Worm (Caenorhabditis elegans): ENCODE data around the gene daf-18.

The daf-18 gene

DNA sequence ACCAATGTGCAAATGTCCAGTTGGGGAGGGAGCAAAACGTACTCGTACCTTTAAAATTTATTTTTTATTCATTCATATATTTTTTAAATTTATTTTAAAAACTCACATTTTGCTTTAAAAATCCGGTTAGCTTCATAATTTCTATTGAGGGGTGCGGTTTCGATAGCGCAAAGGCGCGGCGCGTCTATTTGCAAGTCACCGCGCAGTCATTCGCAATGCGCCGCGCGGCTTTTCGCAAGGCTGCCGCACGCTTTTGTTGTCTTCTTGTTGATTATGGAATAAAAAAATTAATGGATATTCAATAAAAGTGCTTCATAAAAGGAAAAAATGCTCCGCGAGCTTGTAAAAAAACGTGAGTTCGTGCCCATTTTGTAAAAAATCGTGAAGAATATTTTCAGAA is 34.7 kb downstream of the daf-18 start, which contains the start of the genes ears-2 and uncp-18 (continued):
- peak; percentile 79 to 83 for TF ChIP-seq rec-8 (tag; optimal IDR thresholded peaks at IDR 0.05)
- peak; percentile 34 for TF ChIP-seq hrde-1 (tag; optimal IDR thresholded peaks at IDR 0.05; ENCODE audit: borderline replicate concordance)
- no peak for TF ChIP-seq lsy-27 (tag; optimal IDR thresholded peaks at IDR 0.05; ENCODE audit: borderline replicate concordance, insufficient read depth)
- no peak for TF ChIP-seq unc-62 (GFP tag; optimal IDR thresholded peaks at IDR 0.05)
- peak; percentile 87 for TF ChIP-seq F23B12.7 (tag; optimal IDR thresholded peaks at IDR 0.05; ENCODE audit: insufficient read depth)
- TF ChIP-seq ceh-100 (GFP tag; IDR thresholded peaks at IDR 0.05) = peak; percentile 97
- TF ChIP-seq nfyb-1 (GFP tag; IDR thresholded peaks at IDR 0.05) = peak; percentile 90
- no peak for TF ChIP-seq attf-6 (GFP tag; IDR thresholded peaks at IDR 0.05)
- TF ChIP-seq F10E7.11 (tag; optimal IDR thresholded peaks at IDR 0.05) = peak; percentile 46
- TF ChIP-seq F57C9.4 (tag; optimal IDR thresholded peaks at IDR 0.05) = peak; percentile 31
- TF ChIP-seq K12H6.12 (tag; optimal IDR thresholded peaks at IDR 0.05) = peak; percentile 81
- TF ChIP-seq zim-3 (tag; optimal IDR thresholded peaks at IDR 0.05) = peak; percentile 79
- TF ChIP-seq nhr-90 (tag; optimal IDR thresholded peaks at IDR 0.05) = peak; percentile 68
- TF ChIP-seq fkh-3 (tag; optimal IDR thresholded peaks at IDR 0.05) = peak; percentile 5
- peak; percentile 97 for TF ChIP-seq C06A6.2 (GFP tag; conservative IDR thresholded peaks at IDR 0.05)
- peak; percentile 85 for TF ChIP-seq snpc-3.4 (tag; optimal IDR thresholded peaks at IDR 0.05)
- TF ChIP-seq mcd-1 (GFP tag; IDR thresholded peaks at IDR 0.05) = peak; percentile 89
- TF ChIP-seq B0019.2 (GFP tag; conservative IDR thresholded peaks at IDR 0.05) = peak; percentile 65; the same call in 1 of the 2 replicates
- peak; percentile 93 for TF ChIP-seq B0336.3 (GFP tag; IDR thresholded peaks at IDR 0.05)
- TF ChIP-seq hlh-12 (tag; optimal IDR thresholded peaks at IDR 0.05) = no peak
- peak; percentile 73 for TF ChIP-seq ekl-4 (GFP tag; IDR thresholded peaks at IDR 0.05)
- TF ChIP-seq athp-1 (tag; optimal IDR thresholded peaks at IDR 0.05) = peak; percentile 96
- TF ChIP-seq tlf-1 (GFP tag; optimal IDR thresholded peaks at IDR 0.05) = peak; percentile 87
- peak in 1 of 2 experiments; percentile 77 for TF ChIP-seq let-607 (tag; optimal IDR thresholded peaks at IDR 0.05)
- TF ChIP-seq ztf-3 (GFP tag; optimal IDR thresholded peaks at IDR 0.05) = no peak
- TF ChIP-seq rpc-1 (optimal IDR thresholded peaks at IDR 0.05) = peak; percentile 68
- peak; percentile 3 for TF ChIP-seq rpc-1 (tag; optimal IDR thresholded peaks at IDR 0.05)
- TF ChIP-seq nhr-80 (tag; optimal IDR thresholded peaks at IDR 0.05) = peak; percentile 75
- TF ChIP-seq B0035.1 (tag; optimal IDR thresholded peaks at IDR 0.05) = peak; percentile 50
- TF ChIP-seq ztf-18 (tag; optimal IDR thresholded peaks at IDR 0.05) = peak; percentile 63
- peak; percentile 89 for TF ChIP-seq egl-44 (GFP tag; IDR thresholded peaks at IDR 0.05)
- peak; percentile 46 for TF ChIP-seq dpl-1 (GFP tag; optimal IDR thresholded peaks at IDR 0.05)
- TF ChIP-seq hsf-1 (GFP tag; IDR thresholded peaks at IDR 0.05) = peak; percentile 65
- TF ChIP-seq nfya-2 (GFP tag; IDR thresholded peaks at IDR 0.05) = no peak
- peak; percentile 82 for TF ChIP-seq ceh-91 (GFP tag; IDR thresholded peaks at IDR 0.05)
- no peak for TF ChIP-seq lag-1 (GFP tag; IDR thresholded peaks at IDR 0.05)
- peak; percentile 22 for TF ChIP-seq B0261.1 (tag; optimal IDR thresholded peaks at IDR 0.05)
- peak; percentile 28 for TF ChIP-seq ztf-22 (GFP tag; optimal IDR thresholded peaks at IDR 0.05)
- TF ChIP-seq repo-1 (tag; optimal IDR thresholded peaks at IDR 0.05) = peak; percentile 39
- no peak for TF ChIP-seq nhr-179 (tag; optimal IDR thresholded peaks at IDR 0.05)
- TF ChIP-seq mel-28 (tag; optimal IDR thresholded peaks at IDR 0.05; ENCODE audit: borderline replicate concordance) = peak; percentile 33
- TF ChIP-seq ztf-28 (GFP tag; IDR thresholded peaks at IDR 0.05) = peak; percentile 90
- no peak for TF ChIP-seq pha-4 (tag; optimal IDR thresholded peaks at IDR 0.05)
- peak; percentile 81 for TF ChIP-seq K11D2.4 (GFP tag; IDR thresholded peaks at IDR 0.05)
- peak; percentile 96 for TF ChIP-seq ztf-25 (GFP tag; IDR thresholded peaks at IDR 0.05)
- TF ChIP-seq egrh-3 (GFP tag; IDR thresholded peaks at IDR 0.05) = peak; percentile 86
- TF ChIP-seq F37B4.10 (GFP tag; IDR thresholded peaks at IDR 0.05) = no peak
- peak; percentile 82 for TF ChIP-seq snpc-1.3 (tag; optimal IDR thresholded peaks at IDR 0.05; ENCODE audit: insufficient read depth)
